Fruit fly (Drosophila melanogaster) whole organism, embryonic: ENCODE measurements around the gene CG6893.

Experiments
- Abd-B ChIP-seq: fragments of 200-800 bp; sonication (Bioruptor generic); optimal IDR thresholded peaks from 2 replicates; lab custom pipeline; 2018; ENCODE audit warnings: missing biosample characterization, mild to moderate bottlenecking, missing genetic modification characterization, moderate library complexity
- Aef1 ChIP-seq: fragments of 200-800 bp; sonication (Bioruptor generic); IDR thresholded peaks from 3 replicates; pipeline ENCODE4 v1.3.6; 2022; ENCODE audit warnings: missing biosample characterization, missing genetic modification characterization
- CG7372 ChIP-seq: fragments of 200-800 bp; sonication (Bioruptor generic); IDR thresholded peaks from 2 replicates; pipeline ENCODE4 v1.3.6; 2022; ENCODE audit warnings: missing biosample characterization, missing genetic modification characterization
- Mad ChIP-seq: fragments of 200-800 bp; sonication (Bioruptor generic); optimal IDR thresholded peaks from 2 replicates; lab custom pipeline; 2016; ENCODE audit warnings: missing biosample characterization, missing genetic modification characterization
- Six4 ChIP-seq: fragments of 200-800 bp; sonication (Bioruptor generic); optimal IDR thresholded peaks from 2 replicates; lab custom pipeline; 2016; ENCODE audit warnings: missing biosample characterization, missing genetic modification characterization
- pb ChIP-seq: fragments of 200-800 bp; sonication (Bioruptor generic); optimal IDR thresholded peaks from 3 replicates; lab custom pipeline; 2016; ENCODE audit warnings: missing biosample characterization, missing genetic modification characterization

DNA sequence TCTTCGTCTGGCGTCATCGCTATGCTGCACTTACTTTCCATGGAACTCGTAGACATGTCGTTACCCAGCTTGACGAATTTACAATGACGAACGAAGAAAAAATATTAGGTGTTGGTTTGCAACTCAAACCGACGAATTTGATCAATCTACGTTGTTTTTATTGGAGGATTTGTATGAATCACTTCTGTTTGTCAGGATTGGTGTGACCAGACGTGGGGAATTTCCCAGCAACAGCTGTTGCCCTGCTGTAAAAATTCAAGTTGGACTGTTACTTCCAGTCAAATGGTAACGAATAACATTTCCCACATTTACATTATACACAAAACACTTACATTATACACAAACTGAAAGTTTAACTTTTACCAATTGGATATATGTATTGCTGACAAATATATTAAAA is 10.1 kb upstream of the CG6893 start, which contains the start of gene Chmp1:
- no peak for TF ChIP-seq Aef1 (GFP tag; lab: Robert Waterston, UW)
- no peak for TF ChIP-seq Mad (GFP tag; lab: Kevin White, UChicago)
- no peak for TF ChIP-seq Abd-B (GFP tag; lab: Kevin White, UChicago)
- no peak for TF ChIP-seq Six4
- no peak for TF ChIP-seq CG7372 (GFP tag; lab: Robert Waterston, UW)
- TF ChIP-seq pb (GFP tag; lab: Kevin White, UChicago): no peak
